Worm (Caenorhabditis elegans) whole organism, L3 larva: Measurements from ENCODE around the gene Y51A2A.12.

Experiments
- R02D3.7 ChIP-seq: fragments of 150-350 bp; optimal IDR thresholded peaks from 2 replicates; lab custom pipeline; 2014; ENCODE audit warnings: missing biosample characterization, missing genetic modification characterization
- ZK546.5 ChIP-seq: sonication (generic microtip); optimal IDR thresholded peaks from 2 replicates; lab custom pipeline; 2017; ENCODE audit warnings: missing biosample characterization, missing genetic modification characterization
- aly-2 ChIP-seq: fragments of 150-350 bp; optimal IDR thresholded peaks from 2 replicates; lab custom pipeline; 2014; ENCODE audit warnings: missing biosample characterization, missing genetic modification characterization
- ama-1 ChIP-seq: fragments of 150-350 bp; optimal IDR thresholded peaks from 2 replicates; lab custom pipeline; 2018
- ceh-16 ChIP-seq: sonication (generic microtip); optimal IDR thresholded peaks from 2 replicates; lab custom pipeline; 2017; ENCODE audit warnings: missing biosample characterization, missing genetic modification characterization
- ceh-28 ChIP-seq: fragments of 150-350 bp; optimal IDR thresholded peaks from 2 replicates; lab custom pipeline; 2014; ENCODE audit warnings: missing biosample characterization, missing genetic modification reagents, missing genetic modification characterization
- ceh-82 ChIP-seq: fragments of 150-350 bp; optimal IDR thresholded peaks from 2 replicates; lab custom pipeline; 2014; ENCODE audit warnings: missing biosample characterization, missing genetic modification characterization
- ceh-9 ChIP-seq: sonication (generic microtip); optimal IDR thresholded peaks from 2 replicates; lab custom pipeline; 2018; ENCODE audit warnings: missing biosample characterization, missing genetic modification characterization
- daf-12 ChIP-seq: fragments of 150-350 bp; optimal IDR thresholded peaks from 2 replicates; lab custom pipeline; 2014; ENCODE audit warnings: missing biosample characterization, missing genetic modification reagents, missing genetic modification characterization
- egl-27 ChIP-seq: sonication (generic microtip); optimal IDR thresholded peaks from 4 replicates; lab custom pipeline; 2017; ENCODE audit warnings: missing biosample characterization, missing genetic modification reagents, missing genetic modification characterization
- egl-5 ChIP-seq: fragments of 150-350 bp; optimal IDR thresholded peaks from 2 replicates; lab custom pipeline; 2017; ENCODE audit warnings: missing biosample characterization, missing genetic modification reagents, missing genetic modification characterization, inconsistent platforms
- elt-2 ChIP-seq: sonication (generic microtip); optimal IDR thresholded peaks from 2 replicates; lab custom pipeline; 2016; ENCODE audit warnings: missing genetic modification reagents, mild to moderate bottlenecking, missing genetic modification characterization, missing compliant biosample characterization
- eor-1 ChIP-seq, 2 experiments: fragments of 150-350 bp; optimal IDR thresholded peaks; 2 replicates each; lab custom pipeline; 2014 to 2018; ENCODE audit warnings: missing biosample characterization in 2 of 2, missing genetic modification characterization in 2 of 2
- fkh-10 ChIP-seq: sonication (generic microtip); optimal IDR thresholded peaks from 2 replicates; lab custom pipeline; 2017; ENCODE audit warnings: missing biosample characterization, missing genetic modification reagents, missing genetic modification characterization
- fkh-2 ChIP-seq: fragments of 150-350 bp; optimal IDR thresholded peaks from 2 replicates; lab custom pipeline; 2014; ENCODE audit warnings: missing biosample characterization, missing genetic modification reagents, missing genetic modification characterization
- hmg-11 ChIP-seq: sonication (generic microtip); optimal IDR thresholded peaks from 2 replicates; lab custom pipeline; 2016; ENCODE audit warnings: missing genetic modification characterization, missing compliant biosample characterization
- jun-1 ChIP-seq: fragments of 150-350 bp; optimal IDR thresholded peaks from 2 replicates; lab custom pipeline; 2014; ENCODE audit warnings: missing biosample characterization, missing genetic modification reagents, missing genetic modification characterization
- lin-15B ChIP-seq: fragments of 150-350 bp; optimal IDR thresholded peaks from 2 replicates; lab custom pipeline; 2014; ENCODE audit warnings: missing biosample characterization, missing genetic modification characterization
- lsy-12 ChIP-seq: sonication (generic microtip); optimal IDR thresholded peaks from 2 replicates; lab custom pipeline; 2016; ENCODE audit warnings: mild to moderate bottlenecking, missing genetic modification characterization, missing compliant biosample characterization
- mdl-1 ChIP-seq: fragments of 150-350 bp; optimal IDR thresholded peaks from 2 replicates; lab custom pipeline; 2014; ENCODE audit warnings: missing biosample characterization, missing genetic modification characterization
- mml-1 ChIP-seq: fragments of 150-350 bp; sonication (generic microtip); optimal IDR thresholded peaks from 3 replicates; lab custom pipeline; 2014; ENCODE audit warnings: missing biosample characterization, missing genetic modification characterization
- nfya-1 ChIP-seq: sonication (generic microtip); optimal IDR thresholded peaks from 2 replicates; lab custom pipeline; 2017; ENCODE audit warnings: missing genetic modification characterization, mild to moderate bottlenecking, missing compliant biosample characterization, antibody characterized with exemption, moderate library complexity; ENCODE audit not compliant: insufficient read depth
- nhr-11 ChIP-seq: fragments of 150-350 bp; optimal IDR thresholded peaks from 2 replicates; lab custom pipeline; 2014; ENCODE audit warnings: missing biosample characterization, missing genetic modification characterization
- nhr-12 ChIP-seq: fragments of 150-350 bp; optimal IDR thresholded peaks from 2 replicates; lab custom pipeline; 2014; ENCODE audit warnings: missing biosample characterization, missing genetic modification characterization
- nhr-23 ChIP-seq: fragments of 150-350 bp; optimal IDR thresholded peaks from 2 replicates; lab custom pipeline; 2014; ENCODE audit warnings: missing biosample characterization, missing genetic modification reagents, missing genetic modification characterization
- nhr-237 ChIP-seq: fragments of 150-350 bp; optimal IDR thresholded peaks from 2 replicates; lab custom pipeline; 2014; ENCODE audit warnings: missing biosample characterization, missing genetic modification characterization
- nhr-25 ChIP-seq: sonication (generic microtip); optimal IDR thresholded peaks from 2 replicates; lab custom pipeline; 2017; ENCODE audit warnings: missing biosample characterization, missing genetic modification characterization
- nhr-28 ChIP-seq: fragments of 150-350 bp; optimal IDR thresholded peaks from 2 replicates; lab custom pipeline; 2014; ENCODE audit warnings: missing biosample characterization, missing genetic modification characterization
- nhr-43 ChIP-seq: sonication (generic microtip); optimal IDR thresholded peaks from 2 replicates; lab custom pipeline; 2016; ENCODE audit warnings: mild to moderate bottlenecking, missing genetic modification characterization, missing compliant biosample characterization; ENCODE audit not compliant: poor library complexity, severe bottlenecking
- nhr-67 ChIP-seq: fragments of 150-350 bp; optimal IDR thresholded peaks from 2 replicates; lab custom pipeline; 2014; ENCODE audit warnings: missing biosample characterization, missing genetic modification characterization
- nhr-77 ChIP-seq: fragments of 150-350 bp; optimal IDR thresholded peaks from 2 replicates; lab custom pipeline; 2014; ENCODE audit warnings: missing biosample characterization, missing genetic modification characterization
- pqm-1 ChIP-seq: fragments of 150-350 bp; optimal IDR thresholded peaks from 2 replicates; lab custom pipeline; 2017; ENCODE audit warnings: missing biosample characterization, missing genetic modification characterization, inconsistent platforms
- sea-2 ChIP-seq: fragments of 150-350 bp; sonication (generic microtip); optimal IDR thresholded peaks from 4 replicates; lab custom pipeline; 2014; ENCODE audit warnings: missing biosample characterization, missing genetic modification reagents, missing genetic modification characterization
- snpc-4 ChIP-seq: fragments of 150-350 bp; optimal IDR thresholded peaks from 2 replicates; lab custom pipeline; 2014; ENCODE audit warnings: missing biosample characterization, missing genetic modification characterization
- tbx-2 ChIP-seq: sonication (generic microtip); optimal IDR thresholded peaks from 2 replicates; lab custom pipeline; 2016; ENCODE audit warnings: mild to moderate bottlenecking, missing genetic modification characterization, missing compliant biosample characterization
- unc-62 ChIP-seq: fragments of 150-350 bp; sonication (generic microtip); optimal IDR thresholded peaks from 4 replicates; lab custom pipeline; 2014; ENCODE audit warnings: missing biosample characterization, missing genetic modification reagents, missing genetic modification characterization
- zag-1 ChIP-seq: fragments of 150-350 bp; optimal IDR thresholded peaks from 2 replicates; lab custom pipeline; 2014; ENCODE audit warnings: missing biosample characterization, missing genetic modification characterization
- ztf-11 ChIP-seq: fragments of 150-350 bp; optimal IDR thresholded peaks from 2 replicates; lab custom pipeline; 2014; ENCODE audit warnings: missing biosample characterization, missing genetic modification characterization

The Y51A2A.12 gene

ce11 chrV:18292295-18292694 lies at the start of gene Y51A2A.12:
Gene Y51A2A.12 (plus strand): TSS chrV:18292595.
- no peak for TF ChIP-seq unc-62 (GFP tag; lab: Kevin White, UChicago)
- TF ChIP-seq egl-5 (tag; lab: Kevin White, UChicago): no peak
- no peak for TF ChIP-seq nhr-25
- TF ChIP-seq lsy-12 (tag; lab: Kevin White, UChicago): no peak
- no peak for TF ChIP-seq ceh-82 (tag; lab: Kevin White, UChicago)
- TF ChIP-seq, all 47 proteins: peak for 0

- TF ChIP-seq hmg-11 (tag; lab: Kevin White, UChicago): no peak
- TF ChIP-seq mml-1: no peak
- TF ChIP-seq ceh-9 (tag; lab: Kevin White, UChicago): no peak
- no peak for TF ChIP-seq egl-27 (tag; lab: Kevin White, UChicago)
- no peak for TF ChIP-seq nhr-23
- TF ChIP-seq tbx-2 (tag; lab: Kevin White, UChicago): no peak
- no peak for TF ChIP-seq nhr-43
- no peak for TF ChIP-seq nhr-237 (tag; lab: Kevin White, UChicago)
- TF ChIP-seq ztf-11 (tag; lab: Kevin White, UChicago): no peak
- TF ChIP-seq nhr-25: no peak
- TF ChIP-seq zag-1 (tag; lab: Kevin White, UChicago): no peak
- TF ChIP-seq ceh-82 (tag; lab: Kevin White, UChicago): no peak
- TF ChIP-seq ceh-16 (tag; lab: Kevin White, UChicago): no peak
- TF ChIP-seq fkh-10 (GFP tag; lab: Kevin White, UChicago): no peak
These were observed 49.2 kb upstream of the Y51A2A.12 start for ce11 chrV:18243227-18243626.

ce11 chrV:18244408-18244807 lies 48.0 kb upstream of the Y51A2A.12 start:
- TF ChIP-seq nhr-77 (tag; lab: Kevin White, UChicago) (no peak), nhr-28 (tag; lab: Kevin White, UChicago) (no peak), elt-2 (tag; lab: Kevin White, UChicago) (peak; percentile 62), ceh-28 (tag; lab: Kevin White, UChicago) (no peak), sea-2 (GFP tag; lab: Kevin White, UChicago) (no peak), snpc-4 (no peak), nhr-23 (no peak), lin-15B (tag; lab: Kevin White, UChicago) (no peak), zag-1 (tag; lab: Kevin White, UChicago) (no peak), pqm-1 (peak; percentile 31)

- no peak for TF ChIP-seq ZK546.5 (tag; lab: Kevin White, UChicago)
- no peak for TF ChIP-seq ama-1
- TF ChIP-seq hmg-11 (tag; lab: Kevin White, UChicago): no peak
- TF ChIP-seq daf-12: no peak
- TF ChIP-seq nfya-1 (tag; lab: Kevin White, UChicago): no peak
- no peak for TF ChIP-seq nhr-11
- no peak for TF ChIP-seq ceh-9 (tag; lab: Kevin White, UChicago)
- peak; percentile 90 for TF ChIP-seq elt-2 (tag; lab: Kevin White, UChicago)
- TF ChIP-seq mdl-1 (tag; lab: Kevin White, UChicago): no peak
- TF ChIP-seq jun-1: peak; percentile 18
- peak; percentile 70 for TF ChIP-seq pqm-1
- TF ChIP-seq, all 47 proteins: peak for 3
These were observed 46.3 kb upstream of the Y51A2A.12 start for ce11 chrV:18246077-18246476.

- TF ChIP-seq zag-1 (tag; lab: Kevin White, UChicago) (no peak), R02D3.7 (tag; lab: Kevin White, UChicago) (no peak), fkh-10 (GFP tag; lab: Kevin White, UChicago) (no peak), aly-2 (tag; lab: Kevin White, UChicago) (no peak), nhr-67 (tag; lab: Kevin White, UChicago) (no peak), ztf-11 (tag; lab: Kevin White, UChicago) (no peak), mdl-1 (tag; lab: Kevin White, UChicago) (no peak), elt-2 (tag; lab: Kevin White, UChicago) (peak; percentile 71), fkh-2 (tag; lab: Kevin White, UChicago) (no peak), eor-1 (tag; optimal IDR thresholded peaks at IDR 0.05; lab: Kevin White, UChicago) (no peak), nhr-12 (tag; lab: Kevin White, UChicago) (no peak), nhr-43 (no peak), nfya-1 (tag; lab: Kevin White, UChicago) (no peak), pqm-1 (peak; percentile 59), sea-2 (GFP tag; lab: Kevin White, UChicago) (no peak)
These were observed 40.2 kb upstream of the Y51A2A.12 start, which contains the start of gene R10E8.1 for ce11 chrV:18252239-18252638. Gene R10E8.1 (minus strand): TSS chrV:18252416.
